Fruit fly (Drosophila melanogaster): ENCODE results near the gene Slbp.

Slbp gene

dm6 chr3R:29148072-29148471 lies 5.0 kb downstream of the Slbp start, which contains the start of the genes CG11882 and Pglym78 (continued):
- no peak for TF ChIP-seq CG2889 (GFP tag; IDR thresholded peaks at IDR 0.05)
- no peak for TF ChIP-seq Eip74EF (GFP tag; optimal IDR thresholded peaks at IDR 0.05)
- TF ChIP-seq Sry-β (GFP tag; optimal IDR thresholded peaks at IDR 0.05), result no peak
- no peak for TF ChIP-seq schlank (tag; optimal IDR thresholded peaks at IDR 0.05)
- TF ChIP-seq slou (GFP tag; optimal IDR thresholded peaks at IDR 0.05), result no peak
- TF ChIP-seq CG3995 (GFP tag; optimal IDR thresholded peaks at IDR 0.05), result no peak
- TF ChIP-seq Scr (GFP tag; IDR thresholded peaks at IDR 0.05; ENCODE audit: partially characterized antibody), result peak; percentile 58
- peak; percentile 45 for TF ChIP-seq tin (GFP tag; optimal IDR thresholded peaks at IDR 0.05)
- peak; percentile 40 for TF ChIP-seq Nf-YB (GFP tag; optimal IDR thresholded peaks at IDR 0.05)
- peak; percentile 28 for TF ChIP-seq emc (GFP tag; optimal IDR thresholded peaks at IDR 0.05)
- TF ChIP-seq dan (GFP tag; IDR thresholded peaks at IDR 0.05), result no peak
- no peak for TF ChIP-seq Ets65A (GFP tag)
- peak; percentile 62; the same call in 2 of the 3 replicates for TF ChIP-seq CG6791 (GFP tag; IDR thresholded peaks at IDR 0.05; ENCODE audit: partially characterized antibody)
- TF ChIP-seq Dip3 (GFP tag; optimal IDR thresholded peaks at IDR 0.05), result peak; percentile 5
- peak; percentile 16 for TF ChIP-seq shn (GFP tag; optimal IDR thresholded peaks at IDR 0.05)
- peak; percentile 82 for TF ChIP-seq kah (GFP tag; optimal IDR thresholded peaks at IDR 0.05)
- peak; percentile 15; the same call in 1 of the 2 replicates for TF ChIP-seq sens-2 (GFP tag; IDR thresholded peaks at IDR 0.05)
- peak; percentile 69; the same call in 1 of the 3 replicates for TF ChIP-seq CG34422 (GFP tag; IDR thresholded peaks at IDR 0.05)
- TF ChIP-seq CG17385 (GFP tag; optimal IDR thresholded peaks at IDR 0.05), result no peak
- TF ChIP-seq sqz (GFP tag; optimal IDR thresholded peaks at IDR 0.05), result no peak
- no peak for TF ChIP-seq fru (optimal IDR thresholded peaks at IDR 0.05)
- no peak for TF ChIP-seq CG3726 (GFP tag; IDR thresholded peaks at IDR 0.05)
- TF ChIP-seq CG42726 (GFP tag; IDR thresholded peaks at IDR 0.05; ENCODE audit: partially characterized antibody), result peak; percentile 27; the same call in 1 of the 2 replicates
- peak; percentile 57; the same call in 1 of the 2 replicates for TF ChIP-seq hbn (GFP tag; IDR thresholded peaks at IDR 0.05; ENCODE audit: partially characterized antibody)
- TF ChIP-seq Tbp (GFP tag; optimal IDR thresholded peaks at IDR 0.05), result no peak
- TF ChIP-seq nerfin-1 (tag; optimal IDR thresholded peaks at IDR 0.05), result peak; percentile 28
- no peak for TF ChIP-seq Doc2 (GFP tag; IDR thresholded peaks at IDR 0.05)
- no peak for TF ChIP-seq Atf-2 (GFP tag; optimal IDR thresholded peaks at IDR 0.05)
- no peak for TF ChIP-seq Dip2 (GFP tag; IDR thresholded peaks at IDR 0.05)
- peak; percentile 81 for TF ChIP-seq Elba2 (GFP tag; optimal IDR thresholded peaks at IDR 0.05)
- peak; percentile 81 for TF ChIP-seq Dref (GFP tag; IDR thresholded peaks at IDR 0.05)
- TF ChIP-seq ap (GFP tag; IDR thresholded peaks at IDR 0.05), result no peak
- no peak for TF ChIP-seq wek (GFP tag; optimal IDR thresholded peaks at IDR 0.05)
- peak; percentile 75 for TF ChIP-seq CG7987 (GFP tag; optimal IDR thresholded peaks at IDR 0.05)
- TF ChIP-seq CG11560 (tag; IDR thresholded peaks at IDR 0.05), result no peak
- TF ChIP-seq bigmax (GFP tag; optimal IDR thresholded peaks at IDR 0.05), result peak; percentile 4
- TF ChIP-seq Vsx1 (GFP tag; optimal IDR thresholded peaks at IDR 0.05), result no peak
- TF ChIP-seq hkb (optimal IDR thresholded peaks at IDR 0.05), result no peak
- no peak; the same call in 1 of the 2 replicates for TF ChIP-seq hkb (GFP tag; IDR thresholded peaks at IDR 0.05)
- no peak for TF ChIP-seq CG2678 (tag; optimal IDR thresholded peaks at IDR 0.05)
- TF ChIP-seq C15 (GFP tag; IDR thresholded peaks at IDR 0.05), result no peak
- no peak for TF ChIP-seq cas (GFP tag; IDR thresholded peaks at IDR 0.05)
- no peak for TF ChIP-seq pan (optimal IDR thresholded peaks at IDR 0.05)
- peak in 1 of 2 experiments; percentile 39 for TF ChIP-seq pan (GFP tag; optimal IDR thresholded peaks at IDR 0.05 in 1 of 2, IDR thresholded peaks at IDR 0.05 in 1 of 2)
- TF ChIP-seq CG11456 (GFP tag; IDR thresholded peaks at IDR 0.05), result peak; percentile 68; the same call in 2 of the 3 replicates
- peak; percentile 48 for TF ChIP-seq CG18599 (GFP tag; optimal IDR thresholded peaks at IDR 0.05)
- TF ChIP-seq CG8290 (GFP tag; optimal IDR thresholded peaks at IDR 0.05), result no peak
- no peak for TF ChIP-seq CG8290 (tag; optimal IDR thresholded peaks at IDR 0.05)
- peak; percentile 43 for TF ChIP-seq CG9876 (GFP tag; optimal IDR thresholded peaks at IDR 0.05)
- no peak for TF ChIP-seq az2 (GFP tag; optimal IDR thresholded peaks at IDR 0.05)
- peak; percentile 37 for TF ChIP-seq bcd (GFP tag; optimal IDR thresholded peaks at IDR 0.05)
- no peak for TF ChIP-seq CG4854 (GFP tag; optimal IDR thresholded peaks at IDR 0.05)
- TF ChIP-seq z (GFP tag; IDR thresholded peaks at IDR 0.05), result no peak

All from whole organism, embryonic.